Worm (Caenorhabditis elegans) whole organism, dauer: ENCODE results near the gene emb-27.

Experiments
- unc-62 ChIP-seq: sonication (generic microtip); optimal IDR thresholded peaks from 2 replicates; lab custom pipeline; 2017; ENCODE audit warnings: missing biosample characterization, missing genetic modification reagents, missing genetic modification characterization

The emb-27 gene

DNA sequence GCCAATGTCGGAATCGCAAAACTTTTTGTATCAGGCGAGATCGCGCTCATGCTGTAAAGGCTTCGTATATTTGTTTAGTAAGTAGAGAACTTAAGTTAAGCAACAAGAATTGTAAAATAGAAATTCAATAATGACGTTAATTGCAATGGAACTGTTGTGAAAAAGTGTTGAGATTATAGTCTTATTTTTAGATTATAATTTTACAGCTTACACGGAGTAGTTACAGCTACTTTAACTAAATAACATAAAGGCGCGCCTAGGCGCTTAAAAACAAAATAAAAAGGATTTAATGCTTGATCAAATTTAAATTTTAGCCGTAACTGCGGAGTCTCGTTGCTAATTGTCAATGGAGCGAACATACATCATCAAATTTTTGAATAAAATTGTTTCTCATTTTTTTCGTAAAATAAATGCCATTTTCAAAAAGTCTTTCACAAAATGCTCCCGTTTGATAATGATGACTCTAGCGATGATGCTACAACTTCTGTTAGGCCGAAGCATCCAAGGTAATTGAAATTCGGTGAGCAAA, at the start of gene emb-27, which contains the start of gene rrf-3:
Gene emb-27, minus strand, starts transcription at position 51 of the 529 bp plus-strand sequence.
Gene rrf-3, plus strand, starts transcription at position 346 of the 529 bp plus-strand sequence.
- no peak for TF ChIP-seq unc-62 (GFP tag; lab: Kevin White, UChicago)

DNA sequence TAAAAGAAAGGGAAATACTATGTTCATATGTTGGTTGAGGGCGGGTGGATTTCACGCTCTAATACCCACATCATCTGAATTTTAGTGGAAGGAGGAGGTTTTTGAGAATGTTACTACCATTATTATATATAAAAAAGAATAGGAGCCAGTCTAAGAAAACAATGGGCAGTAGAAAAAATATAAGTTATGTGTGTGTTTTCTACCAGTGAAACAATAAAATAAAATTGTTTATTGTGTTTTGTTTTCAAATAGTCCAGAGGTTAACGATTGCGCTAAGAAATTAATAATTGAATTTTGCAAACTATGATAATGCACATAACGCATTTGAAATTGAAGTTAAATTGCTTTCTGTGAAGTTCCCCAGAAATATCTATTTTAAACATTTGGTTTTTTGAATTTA, 47.5 kb upstream of the emb-27 start, which contains the start of gene M110.8:
Gene M110.8, minus strand, starts transcription at position 101 of the 400 bp plus-strand sequence.
- no peak for TF ChIP-seq unc-62 (GFP tag; lab: Kevin White, UChicago)

DNA sequence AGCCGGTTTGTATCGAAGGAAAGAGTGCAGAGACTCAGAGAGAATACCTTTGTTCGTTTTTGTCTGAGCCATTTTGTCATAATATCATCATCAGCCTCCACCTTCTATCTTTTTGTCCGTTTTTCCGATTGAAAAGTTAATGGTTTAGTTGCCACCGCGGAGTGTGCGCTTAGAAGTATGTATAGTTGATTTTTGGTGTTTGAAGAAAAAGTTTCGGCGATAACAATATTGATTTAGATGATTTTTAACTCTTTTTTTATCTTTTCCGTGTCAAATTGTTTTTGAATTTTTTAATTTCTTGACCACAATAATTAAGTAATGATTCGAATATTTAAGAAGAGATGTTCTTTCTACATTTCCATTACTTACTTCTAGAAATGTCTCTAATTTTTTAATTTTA, 43.6 kb upstream of the emb-27 start:
- TF ChIP-seq unc-62 (GFP tag; lab: Kevin White, UChicago), result no peak

DNA sequence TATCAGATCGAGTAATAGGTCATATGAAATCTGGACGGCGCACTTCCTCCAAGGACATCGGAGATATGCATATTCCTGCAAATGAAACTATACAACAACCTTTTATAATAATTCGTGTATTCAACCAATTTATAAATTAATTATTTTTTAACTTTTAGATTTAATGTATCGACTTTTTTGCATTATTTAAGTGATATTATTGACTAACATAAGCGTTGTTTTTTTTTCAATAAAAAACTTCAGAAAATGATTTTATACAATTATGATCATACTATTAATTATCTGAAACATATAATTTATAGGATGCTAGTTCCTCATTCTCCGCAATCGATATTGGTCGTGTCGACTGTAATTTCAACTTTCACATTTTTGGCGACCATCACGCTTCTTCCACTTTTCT, 42.1 kb upstream of the emb-27 start, which contains the start of gene col-76:
Gene col-76, plus strand, starts transcription at position 301 of the 400 bp plus-strand sequence.
- no peak for TF ChIP-seq unc-62 (GFP tag; lab: Kevin White, UChicago)

DNA sequence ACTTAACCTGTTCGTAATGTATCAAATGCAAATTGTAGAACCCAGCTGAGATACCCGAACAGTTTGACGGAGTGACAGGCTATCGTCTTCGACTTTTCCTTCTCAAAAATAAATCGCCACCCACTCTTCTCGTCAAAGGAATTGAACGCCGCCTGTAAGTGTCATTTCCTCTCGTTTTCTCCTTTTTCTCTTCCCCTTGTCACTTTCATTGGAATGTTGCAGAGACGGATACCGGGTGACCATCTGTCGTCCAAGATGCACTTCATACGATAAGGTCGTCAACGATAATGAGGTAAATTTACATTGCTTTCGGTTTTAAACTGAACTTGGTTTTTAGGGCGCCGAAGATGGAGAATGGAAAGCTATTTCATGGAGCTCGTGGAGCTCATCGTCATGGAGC, 37.8 kb upstream of the emb-27 start:
- no peak for TF ChIP-seq unc-62 (GFP tag; lab: Kevin White, UChicago)

DNA sequence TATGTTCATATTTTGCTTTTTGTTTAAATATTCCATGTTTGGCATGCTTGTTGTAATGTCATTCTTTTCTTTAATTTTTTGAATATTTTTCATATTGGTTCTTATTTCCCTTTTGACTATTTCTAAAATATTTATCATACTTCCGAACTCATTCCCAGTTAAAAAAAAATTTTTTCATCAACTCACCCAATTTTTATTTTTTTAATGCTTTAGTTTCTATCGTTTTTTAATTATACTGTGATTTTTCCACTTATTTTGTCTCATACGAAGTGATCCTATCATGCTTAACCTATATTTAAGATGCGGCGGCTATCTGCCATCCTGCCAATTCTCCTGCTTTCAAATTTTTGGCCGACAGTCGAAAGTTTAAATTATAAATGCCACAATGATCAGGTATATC, 36.5 kb upstream of the emb-27 start, which contains the start of gene qua-1:
Gene qua-1, plus strand, starts transcription at position 301 of the 400 bp plus-strand sequence.
- no peak for TF ChIP-seq unc-62 (GFP tag; lab: Kevin White, UChicago)

DNA sequence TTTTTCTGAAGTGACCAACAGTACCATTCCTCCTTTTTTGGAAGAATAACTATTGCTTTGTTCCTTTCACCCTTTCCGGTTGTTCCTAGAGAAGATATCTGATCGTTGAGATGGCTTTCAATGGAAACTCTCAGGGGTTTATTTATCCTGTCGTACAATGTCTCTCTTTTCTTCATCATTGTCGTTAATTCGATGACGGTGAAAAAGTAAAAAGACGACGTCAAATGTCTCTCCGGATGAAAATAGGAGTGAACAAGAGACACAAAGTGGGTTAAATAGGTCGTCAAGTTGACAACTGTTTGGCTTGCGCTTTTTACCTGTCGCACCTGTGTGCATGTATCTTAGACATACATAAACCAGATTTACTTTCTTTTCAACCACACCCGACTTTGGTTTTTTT, 32.0 kb upstream of the emb-27 start:
- no peak for TF ChIP-seq unc-62 (GFP tag; lab: Kevin White, UChicago)

DNA sequence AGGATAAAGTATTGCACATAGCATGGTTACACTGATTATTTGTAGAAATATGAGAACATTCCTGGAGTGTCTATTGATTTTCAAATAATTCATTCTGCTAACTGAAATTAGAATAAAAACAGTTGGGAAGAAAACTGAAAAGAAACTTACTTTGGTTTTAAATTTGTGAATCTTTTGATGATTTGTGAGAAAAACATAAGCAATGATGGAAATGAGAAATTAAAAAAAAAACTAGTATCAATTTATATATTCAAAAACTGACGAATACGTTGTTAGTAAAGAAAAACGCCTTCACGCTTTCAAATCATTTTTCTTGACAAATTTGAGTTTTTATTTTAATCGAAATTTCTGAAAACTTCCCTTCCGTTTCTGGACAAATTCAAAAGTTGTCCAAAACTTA, 31.2 kb upstream of the emb-27 start, which contains the start of gene T05C12.9:
Gene T05C12.9, minus strand, starts transcription at position 101 of the 400 bp plus-strand sequence.
- no peak for TF ChIP-seq unc-62 (GFP tag; lab: Kevin White, UChicago)

DNA sequence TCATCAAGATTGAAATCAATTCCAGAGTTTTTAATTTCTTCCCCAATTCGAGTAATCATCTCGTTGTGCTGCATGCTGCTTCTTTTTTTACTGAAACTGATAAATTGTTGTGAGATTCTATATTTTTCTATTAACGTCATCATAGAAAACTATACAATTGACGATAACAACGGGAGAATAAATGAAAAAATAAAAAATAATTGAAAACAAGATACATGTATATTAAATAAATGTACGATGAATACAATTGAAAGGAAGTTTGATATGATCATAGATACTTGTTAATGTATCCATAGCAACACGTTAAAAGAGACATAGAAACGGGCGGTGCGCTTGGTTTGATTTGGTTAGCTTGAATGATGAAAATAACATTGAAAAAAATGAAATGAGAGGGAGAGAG, 28.5 kb upstream of the emb-27 start, which contains the start of gene T05C12.8:
Gene T05C12.8, minus strand, starts transcription at position 101 of the 400 bp plus-strand sequence.
- TF ChIP-seq unc-62 (GFP tag; lab: Kevin White, UChicago), result no peak

DNA sequence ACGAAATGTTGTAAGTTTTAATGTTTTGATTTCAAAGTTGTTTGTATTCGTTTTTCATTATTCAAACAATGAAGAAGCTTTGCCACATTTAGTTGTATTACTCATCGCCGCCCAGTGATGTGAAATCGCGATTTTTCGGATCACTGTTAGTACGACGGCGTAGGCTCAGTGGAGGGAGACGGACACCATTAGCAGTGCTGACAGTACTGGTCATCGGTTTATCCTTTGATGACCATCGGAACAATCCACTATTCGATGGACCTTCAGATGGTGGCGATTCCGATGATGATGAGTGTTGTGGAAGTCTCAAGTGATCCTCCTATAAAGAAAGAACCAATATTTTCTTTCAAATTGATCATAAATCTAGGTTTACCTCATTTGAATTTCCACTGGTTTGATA, 25.5 kb upstream of the emb-27 start:
- no peak for TF ChIP-seq unc-62 (GFP tag; lab: Kevin White, UChicago)

DNA sequence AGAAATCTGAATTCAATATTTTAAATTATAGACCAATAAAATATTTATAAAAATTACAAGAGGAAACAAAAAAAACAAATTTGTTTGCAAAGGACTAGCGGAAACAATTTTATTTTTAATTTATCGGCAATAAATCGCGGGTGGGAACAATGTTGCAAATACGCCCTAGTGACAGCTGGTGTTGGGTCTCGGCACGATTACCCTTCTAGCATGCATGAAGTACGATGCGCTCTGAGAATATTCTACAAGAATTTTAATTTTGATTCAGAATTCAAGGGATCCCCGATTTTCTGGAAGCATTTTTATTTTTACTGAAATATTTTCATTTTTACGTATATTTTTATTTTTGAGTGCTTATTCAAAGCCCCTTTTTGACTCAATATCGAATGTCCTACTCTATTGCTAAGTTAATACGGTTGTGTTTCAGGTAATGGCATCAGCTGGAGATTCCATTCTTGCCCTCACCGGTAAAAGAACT, 23.1 kb upstream of the emb-27 start, which contains the start of the genes mig-5 and cct-1:
Gene mig-5, minus strand, starts transcription at position 8 of the 478 bp plus-strand sequence.
Gene cct-1, plus strand, starts transcription at position 428 of the 478 bp plus-strand sequence.
- no peak for TF ChIP-seq unc-62 (GFP tag; lab: Kevin White, UChicago)

DNA sequence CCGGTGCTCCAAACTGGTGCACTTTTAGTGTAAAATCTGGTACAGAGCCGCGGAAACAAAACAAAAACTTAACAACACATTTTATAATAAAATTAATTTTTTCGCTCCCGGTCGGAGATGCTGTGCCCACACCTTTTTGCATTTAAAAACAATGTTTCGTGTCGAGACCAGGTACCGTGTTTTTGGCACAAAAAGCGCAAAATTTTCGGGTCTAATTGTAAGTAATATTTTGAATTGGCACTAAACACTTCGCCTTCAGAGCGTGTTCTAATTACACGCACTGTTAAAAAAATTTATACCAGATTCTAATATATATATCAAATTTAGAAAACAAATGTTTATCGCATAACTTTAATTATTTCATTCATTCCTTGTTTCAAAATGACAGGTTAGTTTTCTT, 19.5 kb upstream of the emb-27 start, which contains the start of gene dylt-3:
Gene dylt-3, plus strand, starts transcription at position 301 of the 400 bp plus-strand sequence.
- no peak for TF ChIP-seq unc-62 (GFP tag; lab: Kevin White, UChicago)

DNA sequence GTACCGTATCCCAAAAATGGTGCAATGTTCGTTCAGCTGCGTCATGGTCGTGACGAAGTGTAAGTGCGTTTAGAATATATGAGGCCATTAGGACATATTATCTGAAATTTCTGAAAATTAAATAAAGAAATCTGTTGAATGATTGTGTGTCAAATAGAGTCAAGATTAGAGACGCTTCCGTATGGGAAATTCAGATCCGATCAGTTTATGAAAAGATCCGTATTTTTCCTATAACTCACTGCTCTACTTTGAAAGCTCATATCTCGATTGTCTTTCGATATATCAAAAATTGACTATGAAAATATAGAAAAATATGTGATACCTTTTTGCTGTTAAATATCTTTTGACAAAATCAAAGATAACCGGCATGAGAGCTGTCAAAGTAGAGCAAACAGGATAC, 18.3 kb upstream of the emb-27 start, which contains the start of gene T05C12.4:
Gene T05C12.4, minus strand, starts transcription at position 101 of the 400 bp plus-strand sequence.
- TF ChIP-seq unc-62 (GFP tag; lab: Kevin White, UChicago), result no peak

DNA sequence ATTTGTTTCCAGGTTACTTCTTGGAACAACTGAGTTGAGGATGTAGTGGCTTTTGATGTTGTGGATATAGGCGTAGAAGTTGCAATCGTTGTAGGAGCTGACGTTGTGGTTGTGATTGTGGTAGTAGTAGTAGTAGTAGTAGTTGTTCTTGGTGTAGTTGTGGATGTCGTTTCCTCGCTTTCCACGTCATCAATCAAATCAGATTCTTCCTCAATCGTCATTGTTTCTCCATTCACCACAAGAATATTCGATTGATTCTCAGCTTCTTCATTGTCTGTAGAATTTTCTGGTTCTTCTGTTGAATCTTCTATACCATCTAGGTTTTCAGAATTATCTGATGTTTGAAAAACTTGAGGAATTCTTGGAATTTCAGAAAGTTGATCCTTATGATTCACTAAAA, 16.6 kb upstream of the emb-27 start:
- no peak for TF ChIP-seq unc-62 (GFP tag; lab: Kevin White, UChicago)

DNA sequence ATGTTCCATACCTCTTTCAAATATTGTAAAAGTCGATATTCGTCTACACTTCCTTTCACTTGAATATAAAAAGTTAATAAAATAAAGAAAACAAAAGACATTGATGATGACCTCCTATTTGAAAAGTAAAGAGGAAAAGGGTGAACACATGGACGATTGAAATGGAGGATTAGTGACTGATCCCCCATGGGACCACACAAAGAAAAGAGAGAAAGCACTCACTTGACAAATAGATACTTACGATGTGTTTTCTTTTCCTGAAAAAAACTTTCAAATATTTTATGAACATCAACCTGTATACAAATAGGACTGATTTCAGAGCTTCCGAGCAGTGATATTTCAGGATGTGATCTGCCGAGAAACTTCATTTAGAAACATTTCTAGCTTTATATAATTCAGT, 15.1 kb upstream of the emb-27 start, which contains the start of gene acr-14:
Gene acr-14, minus strand, starts transcription at position 101 of the 400 bp plus-strand sequence.
- TF ChIP-seq unc-62 (GFP tag; lab: Kevin White, UChicago), result no peak

DNA sequence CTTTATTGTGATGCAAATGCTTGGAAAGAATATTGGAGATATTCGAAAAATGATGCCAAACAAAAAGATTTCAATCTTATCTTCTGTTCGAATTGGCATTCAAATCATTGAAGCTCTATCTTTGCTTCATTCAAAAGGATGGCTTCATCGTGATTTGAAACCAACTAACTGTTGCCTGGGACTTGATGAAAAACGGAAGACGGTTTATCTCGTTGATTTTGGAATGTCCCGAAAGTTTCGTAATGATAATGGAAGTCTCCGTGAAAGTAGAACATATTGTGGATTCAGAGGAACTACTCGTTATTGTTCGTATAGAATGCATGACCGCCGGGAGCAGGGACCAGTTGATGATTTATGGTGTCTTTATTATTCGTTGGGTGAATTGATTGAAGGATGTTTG, 12.2 kb upstream of the emb-27 start:
- no peak for TF ChIP-seq unc-62 (GFP tag; lab: Kevin White, UChicago)
